Worm (Caenorhabditis elegans): ENCODE measurements around the gene C48D5.3.

Gene C48D5.3

ce11 chrIII:3630337-3630736, 48.8 kb upstream of the C48D5.3 start, which contains the start of gene mrps-31 (continued):
- TF ChIP-seq xnd-1 (tag; optimal IDR thresholded peaks at IDR 0.05) (no peak), F22D6.2 (tag; optimal IDR thresholded peaks at IDR 0.05) (no peak), dpff-1 (tag; optimal IDR thresholded peaks at IDR 0.05) (no peak), aptf-2 (GFP tag; conservative IDR thresholded peaks at IDR 0.05) (no peak), lsy-27 (tag; optimal IDR thresholded peaks at IDR 0.05; ENCODE audit: borderline replicate concordance, insufficient read depth) (no peak), B0336.3 (GFP tag; IDR thresholded peaks at IDR 0.05) (no peak), bed-1 (GFP tag; IDR thresholded peaks at IDR 0.05) (no peak), nhr-80 (tag; optimal IDR thresholded peaks at IDR 0.05) (peak; percentile 81), attf-5 (GFP tag; optimal IDR thresholded peaks at IDR 0.05) (peak; percentile 16), Y53G8AR.9 (GFP tag; conservative IDR thresholded peaks at IDR 0.05) (no peak), hlh-26 (GFP tag; conservative IDR thresholded peaks at IDR 0.05) (no peak), dox-1 (GFP tag; IDR thresholded peaks at IDR 0.05) (no peak), lin-40 (tag; optimal IDR thresholded peaks at IDR 0.05) (peak; percentile 39), athp-1 (tag; optimal IDR thresholded peaks at IDR 0.05) (no peak), Y67H2A.10 (GFP tag; conservative IDR thresholded peaks at IDR 0.05) (no peak), rcor-1 (GFP tag; IDR thresholded peaks at IDR 0.05) (no peak), ZK185.1 (tag; optimal IDR thresholded peaks at IDR 0.05; ENCODE audit: poor library complexity, severe bottlenecking) (no peak), die-1 (tag; optimal IDR thresholded peaks at IDR 0.05) (no peak), F57A8.1 (GFP tag; optimal IDR thresholded peaks at IDR 0.05) (no peak), F23B12.7 (tag; optimal IDR thresholded peaks at IDR 0.05; ENCODE audit: insufficient read depth) (peak; percentile 32), sdz-38 (tag; optimal IDR thresholded peaks at IDR 0.05) (no peak), hmg-1.2 (GFP tag; IDR thresholded peaks at IDR 0.05) (no peak; the same call in 1 of the 2 replicates), ceh-79 (tag; optimal IDR thresholded peaks at IDR 0.05) (no peak), hmg-20 (GFP tag; IDR thresholded peaks at IDR 0.05) (no peak), lsl-1 (GFP tag; optimal IDR thresholded peaks at IDR 0.05) (no peak), rpc-1 (optimal IDR thresholded peaks at IDR 0.05) (no peak), rpc-1 (tag; optimal IDR thresholded peaks at IDR 0.05) (no peak)

DNA sequence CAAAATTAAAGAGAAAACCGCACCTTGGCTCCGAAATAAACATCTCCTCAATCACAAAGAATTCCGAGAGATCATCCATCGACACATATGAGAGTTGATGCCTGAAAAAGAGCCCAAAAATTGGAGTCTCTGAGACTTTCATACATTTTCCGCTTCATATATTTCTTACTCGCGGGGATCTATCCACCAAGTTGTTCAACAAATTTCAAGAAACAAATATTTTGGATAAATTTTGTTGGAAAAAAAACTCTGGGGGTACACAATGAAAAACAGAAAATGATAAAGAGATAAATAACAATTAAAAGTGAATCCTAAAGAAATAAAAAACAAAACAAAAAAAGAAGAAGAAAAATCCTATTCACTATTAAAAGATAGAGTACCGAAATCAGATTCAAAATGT, 45.5 kb upstream of the C48D5.3 start, which contains the start of gene sel-8:
Gene sel-8 (minus strand): TSS at position 101 of the 400 bp plus-strand sequence.
- no peak for TF ChIP-seq ZK185.1 (tag; optimal IDR thresholded peaks at IDR 0.05; ENCODE audit: poor library complexity, severe bottlenecking)

- TF ChIP-seq nhr-80 (tag; optimal IDR thresholded peaks at IDR 0.05) = no peak
- TF ChIP-seq hmg-1.2 (GFP tag; IDR thresholded peaks at IDR 0.05) = peak; percentile 35; the same call in 1 of the 2 replicates
- no peak for TF ChIP-seq C06A6.2 (GFP tag; conservative IDR thresholded peaks at IDR 0.05)
- TF ChIP-seq F37B4.10 (GFP tag; IDR thresholded peaks at IDR 0.05) = no peak
- no peak for TF ChIP-seq rec-8 (tag; optimal IDR thresholded peaks at IDR 0.05)
- TF ChIP-seq mel-28 (tag; optimal IDR thresholded peaks at IDR 0.05; ENCODE audit: borderline replicate concordance) = no peak
- no peak for TF ChIP-seq zim-3 (tag; optimal IDR thresholded peaks at IDR 0.05)
- TF ChIP-seq aptf-2 (GFP tag; conservative IDR thresholded peaks at IDR 0.05) = no peak
- TF ChIP-seq T26A5.8 (tag; optimal IDR thresholded peaks at IDR 0.05) = no peak
- TF ChIP-seq zfh-2 (GFP tag; conservative IDR thresholded peaks at IDR 0.05) = peak; percentile 78
- TF ChIP-seq die-1 (tag; optimal IDR thresholded peaks at IDR 0.05) = no peak
Measured at ce11 chrIII:3623772-3624171, 42.2 kb upstream of the C48D5.3 start.

Measured in whole organism, young adult.